Worm (Caenorhabditis elegans) whole organism, L3 larva: ENCODE data around the gene T19D12.9.

ENCODE experiments used
- ZK546.5 ChIP-seq: sonication (generic microtip); optimal IDR thresholded peaks from 2 replicates; lab custom pipeline; 2017; ENCODE audit warnings: missing biosample characterization, missing genetic modification characterization
- ama-1 ChIP-seq: fragments of 150-350 bp; optimal IDR thresholded peaks from 2 replicates; lab custom pipeline; 2018
- ceh-16 ChIP-seq: sonication (generic microtip); optimal IDR thresholded peaks from 2 replicates; lab custom pipeline; 2017; ENCODE audit warnings: missing biosample characterization, missing genetic modification characterization
- ceh-28 ChIP-seq: fragments of 150-350 bp; optimal IDR thresholded peaks from 2 replicates; lab custom pipeline; 2014; ENCODE audit warnings: missing biosample characterization, missing genetic modification reagents, missing genetic modification characterization
- ceh-9 ChIP-seq: sonication (generic microtip); optimal IDR thresholded peaks from 2 replicates; lab custom pipeline; 2018; ENCODE audit warnings: missing biosample characterization, missing genetic modification characterization
- daf-12 ChIP-seq: fragments of 150-350 bp; optimal IDR thresholded peaks from 2 replicates; lab custom pipeline; 2014; ENCODE audit warnings: missing biosample characterization, missing genetic modification reagents, missing genetic modification characterization
- egl-5 ChIP-seq: fragments of 150-350 bp; optimal IDR thresholded peaks from 2 replicates; lab custom pipeline; 2017; ENCODE audit warnings: missing biosample characterization, missing genetic modification reagents, missing genetic modification characterization, inconsistent platforms
- elt-1 ChIP-seq: fragments of 150-350 bp; optimal IDR thresholded peaks from 2 replicates; lab custom pipeline; 2014; ENCODE audit warnings: missing biosample characterization, missing genetic modification characterization
- elt-2 ChIP-seq: sonication (generic microtip); optimal IDR thresholded peaks from 2 replicates; lab custom pipeline; 2016; ENCODE audit warnings: missing genetic modification reagents, mild to moderate bottlenecking, missing genetic modification characterization, missing compliant biosample characterization
- eor-1 ChIP-seq, 2 experiments: fragments of 150-350 bp; optimal IDR thresholded peaks; 2 replicates each; lab custom pipeline; 2014 to 2018; ENCODE audit warnings: missing biosample characterization in 2 of 2, missing genetic modification characterization in 2 of 2
- fkh-10 ChIP-seq: sonication (generic microtip); optimal IDR thresholded peaks from 2 replicates; lab custom pipeline; 2017; ENCODE audit warnings: missing biosample characterization, missing genetic modification reagents, missing genetic modification characterization
- fkh-2 ChIP-seq: fragments of 150-350 bp; optimal IDR thresholded peaks from 2 replicates; lab custom pipeline; 2014; ENCODE audit warnings: missing biosample characterization, missing genetic modification reagents, missing genetic modification characterization
- jun-1 ChIP-seq: fragments of 150-350 bp; optimal IDR thresholded peaks from 2 replicates; lab custom pipeline; 2014; ENCODE audit warnings: missing biosample characterization, missing genetic modification reagents, missing genetic modification characterization
- lin-39 ChIP-seq: fragments of 150-350 bp; optimal IDR thresholded peaks from 2 replicates; lab custom pipeline; 2018; ENCODE audit warnings: missing biosample characterization, missing genetic modification reagents, missing genetic modification characterization
- mml-1 ChIP-seq: fragments of 150-350 bp; sonication (generic microtip); optimal IDR thresholded peaks from 3 replicates; lab custom pipeline; 2014; ENCODE audit warnings: missing biosample characterization, missing genetic modification characterization
- nhr-11 ChIP-seq: fragments of 150-350 bp; optimal IDR thresholded peaks from 2 replicates; lab custom pipeline; 2014; ENCODE audit warnings: missing biosample characterization, missing genetic modification characterization
- nhr-23 ChIP-seq: fragments of 150-350 bp; optimal IDR thresholded peaks from 2 replicates; lab custom pipeline; 2014; ENCODE audit warnings: missing biosample characterization, missing genetic modification reagents, missing genetic modification characterization
- nhr-237 ChIP-seq: fragments of 150-350 bp; optimal IDR thresholded peaks from 2 replicates; lab custom pipeline; 2014; ENCODE audit warnings: missing biosample characterization, missing genetic modification characterization
- nhr-28 ChIP-seq: fragments of 150-350 bp; optimal IDR thresholded peaks from 2 replicates; lab custom pipeline; 2014; ENCODE audit warnings: missing biosample characterization, missing genetic modification characterization
- nhr-43 ChIP-seq: sonication (generic microtip); optimal IDR thresholded peaks from 2 replicates; lab custom pipeline; 2016; ENCODE audit warnings: mild to moderate bottlenecking, missing genetic modification characterization, missing compliant biosample characterization; ENCODE audit not compliant: poor library complexity, severe bottlenecking
- nhr-67 ChIP-seq: fragments of 150-350 bp; optimal IDR thresholded peaks from 2 replicates; lab custom pipeline; 2014; ENCODE audit warnings: missing biosample characterization, missing genetic modification characterization
- nhr-76 ChIP-seq: fragments of 150-350 bp; sonication (generic microtip); optimal IDR thresholded peaks from 5 replicates; lab custom pipeline; 2014; ENCODE audit warnings: missing biosample characterization, missing genetic modification characterization
- nhr-77 ChIP-seq: fragments of 150-350 bp; optimal IDR thresholded peaks from 2 replicates; lab custom pipeline; 2014; ENCODE audit warnings: missing biosample characterization, missing genetic modification characterization
- pha-4 ChIP-seq: fragments of 150-350 bp; optimal IDR thresholded peaks from 2 replicates; lab custom pipeline; 2014; ENCODE audit warnings: missing biosample characterization, missing genetic modification reagents, missing genetic modification characterization
- pqm-1 ChIP-seq: fragments of 150-350 bp; optimal IDR thresholded peaks from 2 replicates; lab custom pipeline; 2017; ENCODE audit warnings: missing biosample characterization, missing genetic modification characterization, inconsistent platforms
- skn-1 ChIP-seq: fragments of 150-350 bp; optimal IDR thresholded peaks from 2 replicates; lab custom pipeline; 2014; ENCODE audit warnings: missing biosample characterization, missing genetic modification characterization
- tbx-2 ChIP-seq: sonication (generic microtip); optimal IDR thresholded peaks from 2 replicates; lab custom pipeline; 2016; ENCODE audit warnings: mild to moderate bottlenecking, missing genetic modification characterization, missing compliant biosample characterization
- unc-39 ChIP-seq: sonication (generic microtip); optimal IDR thresholded peaks from 4 replicates; lab custom pipeline; 2017; ENCODE audit warnings: missing biosample characterization, missing genetic modification characterization
- unc-62 ChIP-seq: fragments of 150-350 bp; sonication (generic microtip); optimal IDR thresholded peaks from 4 replicates; lab custom pipeline; 2014; ENCODE audit warnings: missing biosample characterization, missing genetic modification reagents, missing genetic modification characterization
- zag-1 ChIP-seq: fragments of 150-350 bp; optimal IDR thresholded peaks from 2 replicates; lab custom pipeline; 2014; ENCODE audit warnings: missing biosample characterization, missing genetic modification characterization
- ztf-4 ChIP-seq: fragments of 150-350 bp; optimal IDR thresholded peaks from 2 replicates; lab custom pipeline; 2014; ENCODE audit warnings: missing biosample characterization, missing genetic modification characterization

The T19D12.9 gene

ce11 chrII:6646903-6647302 lies 7.3 kb downstream of the T19D12.9 start:
- TF ChIP-seq skn-1 (tag; lab: Kevin White, UChicago) = no peak
- no peak for TF ChIP-seq nhr-23 (tag; lab: Kevin White, UChicago)
- no peak for TF ChIP-seq nhr-43 (tag; lab: Kevin White, UChicago)
- no peak for TF ChIP-seq elt-1 (tag; lab: Kevin White, UChicago)

- TF ChIP-seq ceh-9 (tag; lab: Kevin White, UChicago) (no peak), nhr-76 (tag; lab: Kevin White, UChicago) (no peak), egl-5 (peak; percentile 66), nhr-11 (tag; lab: Kevin White, UChicago) (no peak), lin-39 (tag; lab: Kevin White, UChicago) (peak; percentile 20), skn-1 (tag; lab: Kevin White, UChicago) (no peak)
- TF ChIP-seq, all 47 proteins: peak for 2
These were observed 11.5 kb downstream of the T19D12.9 start, which contains the start of gene T19D12.6 for ce11 chrII:6642651-6643167. Gene T19D12.6, minus strand, starts transcription at chrII:6643117.

ce11 chrII:6642180-6642579 lies 12.0 kb downstream of the T19D12.9 start:
- no peak for TF ChIP-seq nhr-77 (tag; lab: Kevin White, UChicago)
- TF ChIP-seq unc-62 (GFP tag; lab: Kevin White, UChicago) = no peak
- no peak for TF ChIP-seq ceh-16
- TF ChIP-seq nhr-237 (tag; lab: Kevin White, UChicago) = no peak
- TF ChIP-seq egl-5 = no peak
- no peak for TF ChIP-seq zag-1
- no peak for TF ChIP-seq eor-1 (tag; optimal IDR thresholded peaks at IDR 0.05; lab: Kevin White, UChicago)
- TF ChIP-seq ama-1 (lab: Kevin White, UChicago) = no peak
- TF ChIP-seq elt-2 (tag; lab: Kevin White, UChicago) = no peak
- TF ChIP-seq nhr-43 (tag; lab: Kevin White, UChicago) = no peak
- no peak for TF ChIP-seq nhr-23 (tag; lab: Kevin White, UChicago)
- no peak for TF ChIP-seq ceh-28 (tag; lab: Kevin White, UChicago)
- no peak for TF ChIP-seq pha-4 (tag; lab: Kevin White, UChicago)
- TF ChIP-seq mml-1 (tag; lab: Kevin White, UChicago) = no peak
- no peak for TF ChIP-seq nhr-67 (tag; lab: Kevin White, UChicago)

- TF ChIP-seq nhr-23 (tag; lab: Kevin White, UChicago) (no peak), nhr-76 (tag; lab: Kevin White, UChicago) (no peak), daf-12 (tag; lab: Kevin White, UChicago) (no peak), ztf-4 (tag; lab: Kevin White, UChicago) (no peak), jun-1 (tag; lab: Kevin White, UChicago) (no peak), fkh-10 (GFP tag; lab: Kevin White, UChicago) (no peak), tbx-2 (tag; lab: Kevin White, UChicago) (no peak), fkh-2 (tag; lab: Kevin White, UChicago) (no peak), nhr-11 (tag; lab: Kevin White, UChicago) (no peak), nhr-77 (tag; lab: Kevin White, UChicago) (no peak), elt-2 (tag; lab: Kevin White, UChicago) (no peak), nhr-28 (tag; lab: Kevin White, UChicago) (no peak), unc-39 (tag; lab: Kevin White, UChicago) (no peak), pqm-1 (tag; lab: Kevin White, UChicago) (no peak)
These were observed 16.3 kb downstream of the T19D12.9 start for ce11 chrII:6637854-6638253.

- TF ChIP-seq ZK546.5 (tag; lab: Kevin White, UChicago) = no peak
- no peak for TF ChIP-seq unc-62 (GFP tag; lab: Kevin White, UChicago)
- TF ChIP-seq, all 47 proteins: peak for 0
These were observed 18.0 kb downstream of the T19D12.9 start, which contains the start of gene T19D12.5 for ce11 chrII:6636136-6636535. Gene T19D12.5, minus strand, starts transcription at chrII:6636236.

ce11 chrII:6631995-6632394 lies 22.2 kb downstream of the T19D12.9 start:
- TF ChIP-seq jun-1 (tag; lab: Kevin White, UChicago) = no peak
- peak; percentile 54 for TF ChIP-seq elt-2 (tag; lab: Kevin White, UChicago)
- TF ChIP-seq lin-39 (tag; lab: Kevin White, UChicago) = no peak
